Fruit fly (Drosophila melanogaster) whole organism, embryonic: Measurements from ENCODE around the gene CG14273.

Experiments used
- ATbp ChIP-seq: fragments of 200-800 bp; sonication (Bioruptor generic); optimal IDR thresholded peaks from 2 replicates; lab custom pipeline; 2017; ENCODE audit warnings: missing biosample characterization, mild to moderate bottlenecking, missing genetic modification characterization, missing genetic modification reagents
- Abd-B ChIP-seq: fragments of 200-800 bp; sonication (Bioruptor generic); optimal IDR thresholded peaks from 2 replicates; lab custom pipeline; 2018; ENCODE audit warnings: missing biosample characterization, mild to moderate bottlenecking, missing genetic modification characterization, moderate library complexity
- CG10959 ChIP-seq: fragments of 200-800 bp; sonication (Bioruptor generic); IDR thresholded peaks from 2 replicates; pipeline ENCODE4 v1.3.6; 2022; ENCODE audit warnings: missing biosample characterization, missing genetic modification characterization
- CG11093 ChIP-seq: fragments of 200-800 bp; sonication (Bioruptor generic); IDR thresholded peaks from 3 replicates; pipeline ENCODE4 v1.3.6; 2022; ENCODE audit warnings: missing biosample characterization, missing genetic modification characterization
- CG11695 ChIP-seq: fragments of 200-800 bp; sonication (Bioruptor generic); IDR thresholded peaks from 3 replicates; pipeline ENCODE4 v1.3.6; 2022; ENCODE audit warnings: missing biosample characterization, missing genetic modification characterization
- CG12155 ChIP-seq: fragments of 200-800 bp; sonication (Bioruptor generic); optimal IDR thresholded peaks from 3 replicates; lab custom pipeline; 2016; ENCODE audit warnings: missing biosample characterization, missing genetic modification characterization
- CG12219 ChIP-seq: fragments of 200-800 bp; sonication (Bioruptor generic); optimal IDR thresholded peaks from 3 replicates; lab custom pipeline; 2018; ENCODE audit warnings: missing biosample characterization, mild to moderate bottlenecking, missing genetic modification characterization
- CG12299 ChIP-seq: fragments of 200-800 bp; sonication (Bioruptor generic); optimal IDR thresholded peaks from 2 replicates; lab custom pipeline; 2018; ENCODE audit warnings: missing biosample characterization, mild to moderate bottlenecking, missing genetic modification characterization
- CG12769 ChIP-seq: fragments of 200-800 bp; sonication (Bioruptor generic); optimal IDR thresholded peaks from 2 replicates; lab custom pipeline; 2019; ENCODE audit warnings: missing biosample characterization, mild to moderate bottlenecking, missing genetic modification characterization, moderate library complexity
- CG14050 ChIP-seq: fragments of 200-800 bp; sonication (Bioruptor generic); IDR thresholded peaks from 3 replicates; pipeline ENCODE4 v1.3.6; 2022; ENCODE audit warnings: missing biosample characterization, missing genetic modification characterization
- CG14965 ChIP-seq: fragments of 200-800 bp; sonication (Bioruptor generic); optimal IDR thresholded peaks from 2 replicates; lab custom pipeline; 2016; ENCODE audit warnings: missing biosample characterization, missing genetic modification characterization, borderline replicate concordance
- CG1602 ChIP-seq: fragments of 200-800 bp; sonication (Bioruptor generic); optimal IDR thresholded peaks from 3 replicates; lab custom pipeline; 2016; ENCODE audit warnings: missing biosample characterization, missing genetic modification characterization
- CG17359 ChIP-seq: fragments of 200-800 bp; sonication (Bioruptor generic); optimal IDR thresholded peaks from 3 replicates; lab custom pipeline; 2018; ENCODE audit warnings: missing biosample characterization, mild to moderate bottlenecking, missing genetic modification characterization, moderate library complexity
- CG1832 ChIP-seq: fragments of 200-800 bp; sonication (Bioruptor generic); optimal IDR thresholded peaks from 2 replicates; lab custom pipeline; 2017; ENCODE audit warnings: missing biosample characterization, mild to moderate bottlenecking, missing genetic modification characterization, inconsistent platforms
- CG18476 ChIP-seq: fragments of 200-800 bp; sonication (Bioruptor generic); optimal IDR thresholded peaks from 2 replicates; lab custom pipeline; 2016; ENCODE audit warnings: missing biosample characterization, mild to moderate bottlenecking, missing genetic modification characterization
- CG18764 ChIP-seq: fragments of 200-800 bp; sonication (Bioruptor generic); optimal IDR thresholded peaks from 3 replicates; lab custom pipeline; 2016; ENCODE audit warnings: missing biosample characterization, missing genetic modification characterization
- CG4360 ChIP-seq: fragments of 200-800 bp; sonication (Bioruptor generic); IDR thresholded peaks from 2 replicates; pipeline ENCODE4 v1.3.6; 2022; ENCODE audit warnings: missing biosample characterization, missing genetic modification characterization
- CG6254 ChIP-seq: fragments of 200-800 bp; sonication (Bioruptor generic); optimal IDR thresholded peaks from 3 replicates; lab custom pipeline; 2017; ENCODE audit warnings: mild to moderate bottlenecking, missing biosample characterization, missing genetic modification reagents, missing genetic modification characterization
- CG6272 ChIP-seq: fragments of 200-800 bp; sonication (Bioruptor generic); IDR thresholded peaks from 2 replicates; pipeline ENCODE4 v1.3.6; 2022; ENCODE audit warnings: missing biosample characterization, missing genetic modification characterization
- CG6683 ChIP-seq: fragments of 200-800 bp; sonication (Bioruptor generic); optimal IDR thresholded peaks from 2 replicates; lab custom pipeline; 2017; ENCODE audit warnings: missing biosample characterization, mild to moderate bottlenecking, missing genetic modification characterization, missing genetic modification reagents
- CG7786 ChIP-seq: fragments of 200-800 bp; sonication (Bioruptor generic); optimal IDR thresholded peaks from 2 replicates; lab custom pipeline; 2016; ENCODE audit warnings: missing biosample characterization, missing genetic modification characterization
- CG7963 ChIP-seq: fragments of 200-800 bp; sonication (Bioruptor generic); IDR thresholded peaks from 3 replicates; pipeline ENCODE4 v1.3.6; 2022; ENCODE audit warnings: missing biosample characterization, missing genetic modification characterization; ENCODE audit not compliant: partially characterized antibody
- CG8359 ChIP-seq: fragments of 200-800 bp; sonication (Bioruptor generic); optimal IDR thresholded peaks from 2 replicates; lab custom pipeline; 2017; ENCODE audit warnings: missing biosample characterization, mild to moderate bottlenecking, missing genetic modification characterization, borderline replicate concordance
- CG9609 ChIP-seq: fragments of 200-800 bp; sonication (Bioruptor generic); optimal IDR thresholded peaks from 3 replicates; lab custom pipeline; 2016; ENCODE audit warnings: missing biosample characterization, missing genetic modification characterization
- CkIIα-i1 ChIP-seq: fragments of 200-800 bp; sonication (Bioruptor generic); IDR thresholded peaks from 2 replicates; pipeline ENCODE4 v1.3.6; 2022; ENCODE audit warnings: missing biosample characterization, missing genetic modification characterization
- CrebB ChIP-seq: fragments of 200-800 bp; sonication (Bioruptor generic); optimal IDR thresholded peaks from 3 replicates; lab custom pipeline; 2018; ENCODE audit warnings: missing biosample characterization, mild to moderate bottlenecking, missing genetic modification characterization
- Eip74EF ChIP-seq, 2 experiments: fragments of 200-800 bp in 1 of 2; fragments of >200 bp in 1 of 2; sonication (Bioruptor generic) in 1 of 2; optimal IDR thresholded peaks; 2 replicates each; lab custom pipeline; 2017 to 2019; ENCODE audit warnings: missing biosample characterization in 2 of 2, missing genetic modification characterization in 2 of 2, mild to moderate bottlenecking in 1 of 2, moderate library complexity in 1 of 2
- Fer1 ChIP-seq: fragments of 200-800 bp; sonication (Bioruptor generic); optimal IDR thresholded peaks from 2 replicates; lab custom pipeline; 2017; ENCODE audit warnings: missing biosample characterization, mild to moderate bottlenecking, missing genetic modification characterization
- Fer3 ChIP-seq: fragments of 200-800 bp; sonication (Bioruptor generic); optimal IDR thresholded peaks from 2 replicates; lab custom pipeline; 2018; ENCODE audit warnings: missing biosample characterization, mild to moderate bottlenecking, missing genetic modification characterization, moderate library complexity
- MTF-1 ChIP-seq: fragments of 200-800 bp; sonication (Bioruptor generic); optimal IDR thresholded peaks from 2 replicates; lab custom pipeline; 2018; ENCODE audit warnings: missing biosample characterization, mild to moderate bottlenecking, missing genetic modification characterization, borderline replicate concordance
- Med ChIP-seq: fragments of 200-800 bp; sonication (Bioruptor generic); peaks from one replicate; lab custom pipeline; 2016; ENCODE audit warnings: missing biosample characterization, missing genetic modification characterization, mild to moderate bottlenecking, inconsistent platforms, moderate library complexity
- Myb ChIP-seq: fragments of 200-800 bp; sonication (Bioruptor generic); optimal IDR thresholded peaks from 2 replicates; lab custom pipeline; 2016; ENCODE audit warnings: missing biosample characterization, missing genetic modification characterization
- NC2α ChIP-seq: fragments of 200-800 bp; sonication (Bioruptor generic); optimal IDR thresholded peaks from 2 replicates; lab custom pipeline; 2016; ENCODE audit warnings: missing biosample characterization, missing genetic modification characterization
- Taf1 ChIP-seq: fragments of 200-800 bp; sonication (Bioruptor generic); IDR thresholded peaks from 2 replicates; pipeline ENCODE4 v1.3.6; 2022; ENCODE audit warnings: missing biosample characterization, missing genetic modification characterization
- Xbp1 ChIP-seq: fragments of 200-800 bp; sonication (Bioruptor generic); optimal IDR thresholded peaks from 3 replicates; lab custom pipeline; 2016; ENCODE audit warnings: missing biosample characterization, mild to moderate bottlenecking, missing genetic modification characterization
- amos ChIP-seq: fragments of 200-800 bp; sonication (Bioruptor generic); IDR thresholded peaks from 2 replicates; pipeline ENCODE4 v1.3.6; 2022; ENCODE audit warnings: missing biosample characterization, missing genetic modification characterization; ENCODE audit not compliant: partially characterized antibody
- ftz-f1 ChIP-seq: fragments of 200-800 bp; sonication (Bioruptor generic); optimal IDR thresholded peaks from 2 replicates; lab custom pipeline; 2016; ENCODE audit warnings: missing biosample characterization, missing genetic modification characterization
- kah ChIP-seq: fragments of 200-800 bp; sonication (Bioruptor generic); optimal IDR thresholded peaks from 2 replicates; lab custom pipeline; 2018; ENCODE audit warnings: missing biosample characterization, mild to moderate bottlenecking, missing genetic modification characterization
- kni ChIP-seq: fragments of 200-800 bp; sonication (Bioruptor generic); optimal IDR thresholded peaks from 3 replicates; lab custom pipeline; 2017; ENCODE audit warnings: mild to moderate bottlenecking, missing biosample characterization, missing genetic modification reagents, missing genetic modification characterization
- lab ChIP-seq: fragments of 200-800 bp; sonication (Bioruptor generic); optimal IDR thresholded peaks from 3 replicates; lab custom pipeline; 2017; ENCODE audit warnings: missing biosample characterization, missing genetic modification characterization, mild to moderate bottlenecking, moderate library complexity, missing genetic modification reagents
- mirr ChIP-seq: fragments of 200-800 bp; sonication (Bioruptor generic); optimal IDR thresholded peaks from 3 replicates; lab custom pipeline; 2018; ENCODE audit warnings: missing biosample characterization, mild to moderate bottlenecking, missing genetic modification characterization
- otp ChIP-seq: fragments of 200-800 bp; sonication (Bioruptor generic); IDR thresholded peaks from 3 replicates; pipeline ENCODE4, ENCODE4 v1.3.6; 2022; ENCODE audit warnings: missing biosample characterization, missing genetic modification characterization
- psq ChIP-seq: fragments of 200-800 bp; sonication (Bioruptor generic); optimal IDR thresholded peaks from 2 replicates; lab custom pipeline; 2017; ENCODE audit warnings: missing biosample characterization, missing genetic modification characterization
- scrt ChIP-seq: fragments of 200-800 bp; sonication (Bioruptor generic); optimal IDR thresholded peaks from 2 replicates; lab custom pipeline; 2018; ENCODE audit warnings: missing biosample characterization, mild to moderate bottlenecking, missing genetic modification characterization, moderate library complexity
- sens-2 ChIP-seq: fragments of 200-800 bp; sonication (Bioruptor generic); IDR thresholded peaks from 2 replicates; pipeline ENCODE4 v1.3.6; 2022; ENCODE audit warnings: missing biosample characterization, missing genetic modification characterization
- sima ChIP-seq: fragments of 200-800 bp; sonication (Bioruptor generic); optimal IDR thresholded peaks from 2 replicates; lab custom pipeline; 2016; ENCODE audit warnings: missing biosample characterization, missing genetic modification characterization
- sr ChIP-seq: fragments of 200-800 bp; sonication (Bioruptor generic); IDR thresholded peaks from 3 replicates; pipeline ENCODE4 v1.3.6; 2022; ENCODE audit warnings: missing biosample characterization, missing genetic modification characterization
- tll ChIP-seq, 2 experiments: fragments of 200-800 bp in 1 of 2; fragments of >200 bp in 1 of 2; sonication (Bioruptor generic) in 1 of 2; optimal IDR thresholded peaks; 2 replicates each; lab custom pipeline; 2017 to 2019; ENCODE audit warnings: missing biosample characterization in 2 of 2, missing genetic modification characterization in 2 of 2, mild to moderate bottlenecking in 1 of 2, moderate library complexity in 1 of 2
- wdn ChIP-seq: fragments of 200-800 bp; sonication (Bioruptor generic); IDR thresholded peaks from 2 replicates; pipeline ENCODE4 v1.3.6; 2022; ENCODE audit warnings: missing biosample characterization, missing genetic modification characterization

Gene CG14273

dm6 chr2L:8382646-8383045 lies 40.2 kb downstream of the CG14273 start, which contains the start of the genes CG13392 and Rcd4 (continued):
- TF ChIP-seq amos (GFP tag; lab: Robert Waterston, UW) = peak; percentile 67
- peak; percentile 73 for TF ChIP-seq Fer3 (tag; lab: Kevin White, UChicago)
- no peak; the same call in 1 of the 2 replicates for TF ChIP-seq CG10959 (GFP tag; lab: Robert Waterston, UW)
- peak; percentile 65 for TF ChIP-seq mirr
- TF ChIP-seq tll (GFP tag; optimal IDR thresholded peaks at IDR 0.05; lab: Kevin White, UChicago) = no peak
- TF ChIP-seq CG4360 (GFP tag; lab: Robert Waterston, UW) = no peak
- TF ChIP-seq CG17359 (tag; lab: Kevin White, UChicago) = peak; percentile 56
- TF ChIP-seq CG12299 (tag; lab: Kevin White, UChicago) = peak; percentile 41
- TF ChIP-seq CG6272 (GFP tag; lab: Robert Waterston, UW) = no peak
- TF ChIP-seq CG14050 = peak; percentile 14; the same call in 1 of the 3 replicates
- peak; percentile 72 for TF ChIP-seq CG12769
- TF ChIP-seq CG1832 (GFP tag; lab: Kevin White, UChicago) = no peak
- TF ChIP-seq CG6683 (GFP tag; lab: Kevin White, UChicago) = peak; percentile 32
- peak; percentile 16 for TF ChIP-seq NC2α
- peak; percentile 13 for TF ChIP-seq MTF-1
- peak; percentile 7 for TF ChIP-seq CG1602 (GFP tag; lab: Kevin White, UChicago)
- peak; percentile 41 for TF ChIP-seq scrt (GFP tag; lab: Kevin White, UChicago)
- TF ChIP-seq CG7963 = peak; percentile 31; the same call in 1 of the 3 replicates
- TF ChIP-seq ftz-f1 (GFP tag; lab: Kevin White, UChicago) = peak; percentile 23
- TF ChIP-seq CG14965 (GFP tag; lab: Kevin White, UChicago) = no peak
- TF ChIP-seq kni (GFP tag; lab: Kevin White, UChicago) = peak; percentile 64
- peak; percentile 58 for TF ChIP-seq Taf1 (GFP tag; lab: Robert Waterston, UW)
- peak; percentile 24 for TF ChIP-seq CG6254 (GFP tag; lab: Kevin White, UChicago)
- no peak for TF ChIP-seq CG11093 (GFP tag; lab: Robert Waterston, UW)
- TF ChIP-seq CG12155 (GFP tag; lab: Kevin White, UChicago) = peak; percentile 70
- peak; percentile 77 for TF ChIP-seq Myb (GFP tag; lab: Kevin White, UChicago)
- TF ChIP-seq Fer1 (GFP tag; lab: Kevin White, UChicago) = peak; percentile 75
- TF ChIP-seq wdn = peak; percentile 51; the same call in 1 of the 2 replicates
- TF ChIP-seq ATbp (GFP tag; lab: Kevin White, UChicago) = no peak
- TF ChIP-seq sens-2 (GFP tag; lab: Robert Waterston, UW) = no peak
- peak; percentile 50 for TF ChIP-seq CrebB
- peak; percentile 33 for TF ChIP-seq kah
- peak; percentile 70 for TF ChIP-seq CG18764 (GFP tag; lab: Kevin White, UChicago)
- TF ChIP-seq sr (GFP tag; lab: Robert Waterston, UW) = no peak
- no peak for TF ChIP-seq Eip74EF (GFP tag; optimal IDR thresholded peaks at IDR 0.05; lab: Kevin White, UChicago)
- TF ChIP-seq otp (GFP tag; lab: Robert Waterston, UW) = peak; percentile 50; the same call in 2 of the 3 replicates
- TF ChIP-seq CG8359 (GFP tag; lab: Kevin White, UChicago) = no peak
- no peak for TF ChIP-seq sima
- TF ChIP-seq CG7786 (GFP tag; lab: Kevin White, UChicago) = peak; percentile 88
- TF ChIP-seq psq = peak; percentile 9
- no peak for TF ChIP-seq Abd-B
- TF ChIP-seq CG11695 (GFP tag; lab: Robert Waterston, UW) = no peak; the same call in 2 of the 3 replicates
- TF ChIP-seq CG18476 (GFP tag; lab: Kevin White, UChicago) = peak; percentile 28
- TF ChIP-seq CkIIα-i1 = no peak
- TF ChIP-seq lab = peak; percentile 87
- peak; percentile 74 for TF ChIP-seq CG9609
- peak; percentile 97 for TF ChIP-seq Med (GFP tag; lab: Kevin White, UChicago)
- peak; percentile 65 for TF ChIP-seq Xbp1 (GFP tag; lab: Kevin White, UChicago)
- peak; percentile 42 for TF ChIP-seq CG12219
